Worm (Caenorhabditis elegans): ENCODE data around the gene Y66D12A.7.

DNA sequence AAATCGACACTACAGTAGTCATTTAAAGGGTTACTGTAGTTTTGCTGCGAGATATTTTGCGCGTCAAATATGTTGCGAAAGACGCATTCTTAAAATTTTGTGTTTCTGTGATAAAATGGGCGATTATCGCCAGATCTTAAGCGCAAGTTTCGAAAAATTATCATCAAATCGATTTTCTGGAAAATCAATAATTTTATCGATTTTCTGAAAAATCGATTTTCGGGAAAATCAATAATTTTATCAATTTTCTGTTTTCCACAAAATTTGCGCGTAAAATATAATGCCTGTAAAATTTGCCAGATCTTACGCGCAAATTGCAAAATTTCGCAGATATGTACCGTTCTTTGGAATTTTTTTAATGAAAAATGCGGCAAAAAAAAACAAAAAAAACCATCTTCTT lies 11.8 kb upstream of the Y66D12A.7 start:
- TF ChIP-seq tra-4 (tag; optimal IDR thresholded peaks at IDR 0.05) (no peak), scrt-1 (GFP tag; IDR thresholded peaks at IDR 0.05) (no peak), aly-1 (tag; optimal IDR thresholded peaks at IDR 0.05) (no peak), tbx-11 (GFP tag; IDR thresholded peaks at IDR 0.05) (no peak), ama-1 (optimal IDR thresholded peaks at IDR 0.05) (no peak), flt-1 (GFP tag; IDR thresholded peaks at IDR 0.05) (no peak), hnd-1 (tag; optimal IDR thresholded peaks at IDR 0.05) (no peak), F13C5.2 (tag; optimal IDR thresholded peaks at IDR 0.05) (no peak), pes-1 (GFP tag; IDR thresholded peaks at IDR 0.05) (no peak), ets-7 (tag; optimal IDR thresholded peaks at IDR 0.05) (no peak), B0310.2 (tag; optimal IDR thresholded peaks at IDR 0.05) (no peak)
